Fruit fly (Drosophila melanogaster): ENCODE data around the gene CG6833.

The CG6833 gene

DNA sequence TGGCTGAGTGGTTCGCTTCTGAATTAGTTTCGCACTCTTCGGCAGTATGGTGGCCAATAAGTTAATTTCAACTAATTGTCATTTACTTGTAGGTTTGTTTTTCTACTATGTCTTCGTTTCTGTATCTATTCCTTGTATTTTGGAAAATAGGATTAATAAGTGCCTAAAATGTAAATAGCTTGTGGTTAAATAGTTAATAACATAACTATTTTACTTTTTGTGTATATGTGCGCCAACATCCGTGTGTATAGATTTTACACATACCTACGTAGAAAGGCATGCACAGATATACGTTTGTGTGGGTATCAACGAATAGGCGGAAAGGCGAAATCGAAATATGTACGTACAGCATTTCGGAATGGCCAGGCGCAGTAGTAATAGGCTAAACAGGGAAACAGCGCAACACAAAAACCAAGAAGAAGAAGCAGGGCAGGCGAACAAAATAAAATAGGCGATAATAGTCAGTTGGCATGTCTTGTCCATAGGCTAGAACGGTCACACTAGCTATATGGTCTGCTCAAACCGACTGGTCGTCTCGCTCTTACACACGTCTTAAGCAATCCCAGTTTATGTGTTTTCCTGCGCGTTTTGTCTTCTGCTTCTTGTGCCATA lies 48.4 kb upstream of the CG6833 start (continued):
- TF ChIP-seq CG10267 (tag; optimal IDR thresholded peaks at IDR 0.05) (no peak), Scr (GFP tag; IDR thresholded peaks at IDR 0.05; ENCODE audit: partially characterized antibody) (peak; percentile 19; the same call in 1 of the 2 replicates), Dek (tag; optimal IDR thresholded peaks at IDR 0.05) (peak; percentile 12), CG8924 (tag; optimal IDR thresholded peaks at IDR 0.05) (peak; percentile 83), CG8944 (GFP tag; optimal IDR thresholded peaks at IDR 0.05) (no peak), chinmo (GFP tag; IDR thresholded peaks at IDR 0.05; ENCODE audit: partially characterized antibody) (peak; percentile 85; the same call in 3 of the 4 replicates), Taf1 (GFP tag; IDR thresholded peaks at IDR 0.05) (no peak), Hand (GFP tag; optimal IDR thresholded peaks at IDR 0.05) (no peak), aop (GFP tag; IDR thresholded peaks at IDR 0.05) (no peak), vvl (GFP tag; IDR thresholded peaks at IDR 0.05) (peak; percentile 54), nau (GFP tag; optimal IDR thresholded peaks at IDR 0.05) (no peak), Six4 (GFP tag; optimal IDR thresholded peaks at IDR 0.05) (no peak), bowl (GFP tag; IDR thresholded peaks at IDR 0.05) (no peak), pzg (GFP tag; optimal IDR thresholded peaks at IDR 0.05) (peak; percentile 81), crol (GFP tag; IDR thresholded peaks at IDR 0.05) (no peak), Fer1 (GFP tag; optimal IDR thresholded peaks at IDR 0.05) (peak; percentile 27), corto (GFP tag; optimal IDR thresholded peaks at IDR 0.05) (no peak), CG18599 (GFP tag; optimal IDR thresholded peaks at IDR 0.05) (peak; percentile 35), CG11085 (GFP tag; IDR thresholded peaks at IDR 0.05) (no peak), CG1603 (tag; optimal IDR thresholded peaks at IDR 0.05) (peak; percentile 58), Eip74EF (GFP tag; optimal IDR thresholded peaks at IDR 0.05) (peak in 1 of 2 experiments; percentile 35), sug (tag; optimal IDR thresholded peaks at IDR 0.05) (peak; percentile 19), CrebB (tag; optimal IDR thresholded peaks at IDR 0.05) (peak; percentile 17), Hr51 (GFP tag; optimal IDR thresholded peaks at IDR 0.05) (peak in 1 of 2 experiments; percentile 13), Atf-2 (GFP tag; optimal IDR thresholded peaks at IDR 0.05) (no peak), otp (GFP tag; IDR thresholded peaks at IDR 0.05) (peak; percentile 52; the same call in 1 of the 3 replicates), Lhr (GFP tag; optimal IDR thresholded peaks at IDR 0.05) (peak; percentile 2), Awh (GFP tag; IDR thresholded peaks at IDR 0.05) (no peak), Nf-YB (GFP tag; optimal IDR thresholded peaks at IDR 0.05) (peak; percentile 40), CG7963 (GFP tag; IDR thresholded peaks at IDR 0.05; ENCODE audit: partially characterized antibody) (0 out of 3 replicates have a peak, but pooled peaks have one; percentile 39), phol (tag; optimal IDR thresholded peaks at IDR 0.05) (peak; percentile 45), row (GFP tag; IDR thresholded peaks at IDR 0.05) (peak; percentile 16; the same call in 1 of the 3 replicates), CG12769 (tag; optimal IDR thresholded peaks at IDR 0.05) (peak; percentile 59), CG13287 (GFP tag; IDR thresholded peaks at IDR 0.05; ENCODE audit: partially characterized antibody) (peak; percentile 20; the same call in 1 of the 2 replicates), Fer2 (tag; optimal IDR thresholded peaks at IDR 0.05) (no peak), Opbp (GFP tag; IDR thresholded peaks at IDR 0.05; ENCODE audit: partially characterized antibody) (peak; percentile 77), Abd-B (GFP tag; optimal IDR thresholded peaks at IDR 0.05) (peak; percentile 76), CG13894 (tag; optimal IDR thresholded peaks at IDR 0.05) (peak; percentile 51), fd3F (GFP tag; optimal IDR thresholded peaks at IDR 0.05) (no peak), abd-A (tag; optimal IDR thresholded peaks at IDR 0.05) (peak; percentile 97), CG17186 (GFP tag; optimal IDR thresholded peaks at IDR 0.05) (peak; percentile 60), Nf-YC (tag; optimal IDR thresholded peaks at IDR 0.05) (peak; percentile 30), dm (GFP tag; optimal IDR thresholded peaks at IDR 0.05) (peak; percentile 50), CG9437 (GFP tag; optimal IDR thresholded peaks at IDR 0.05) (peak; percentile 24), exex (tag; optimal IDR thresholded peaks at IDR 0.05) (peak; percentile 50), zen (tag; optimal IDR thresholded peaks at IDR 0.05) (peak; percentile 53), B-H2 (GFP tag; optimal IDR thresholded peaks at IDR 0.05) (peak; percentile 58)

Measured in whole organism, embryonic.